Worm (Caenorhabditis elegans) whole organism, L4 larva: ENCODE results near the gene E01G4.6.

ENCODE experiments used
- D1046.2 ChIP-seq: fragments of 200-800 bp; sonication (Bioruptor generic); IDR thresholded peaks from 2 replicates; pipeline ENCODE4 v1.3.6; 2022; ENCODE audit warnings: missing genetic modification characterization, missing compliant biosample characterization
- F10B5.3 ChIP-seq: sonication (generic microtip); optimal IDR thresholded peaks from 2 replicates; lab custom pipeline; 2016; ENCODE audit warnings: mild to moderate bottlenecking, missing genetic modification characterization, missing compliant biosample characterization
- F37D6.2 ChIP-seq: sonication (generic microtip); optimal IDR thresholded peaks from 2 replicates; lab custom pipeline; 2016; ENCODE audit warnings: mild to moderate bottlenecking, missing genetic modification characterization, missing compliant biosample characterization
- F44E2.7 ChIP-seq: fragments of 200-800 bp; sonication (Bioruptor generic); IDR thresholded peaks from 2 replicates; pipeline ENCODE4 v2.1.2; 2022; ENCODE audit warnings: missing genetic modification characterization, missing compliant biosample characterization
- T20F7.1 ChIP-seq: fragments of 200-800 bp; sonication (Bioruptor generic); optimal IDR thresholded peaks from 2 replicates; lab custom pipeline; 2018; ENCODE audit warnings: mild to moderate bottlenecking, missing genetic modification characterization, missing compliant biosample characterization
- Y105C5A.15 ChIP-seq: fragments of 200-800 bp; sonication (Bioruptor generic); IDR thresholded peaks from 2 replicates; pipeline ENCODE4 v1.3.6; 2022; ENCODE audit warnings: missing genetic modification characterization, missing compliant biosample characterization
- Y48G9A.11 ChIP-seq: fragments of 200-800 bp; sonication (Bioruptor generic); IDR thresholded peaks from 2 replicates; pipeline ENCODE4 v1.3.6; 2022; ENCODE audit warnings: missing genetic modification reagents, missing genetic modification characterization, missing compliant biosample characterization
- Y5F2A.4 ChIP-seq: fragments of 200-800 bp; sonication (Bioruptor generic); optimal IDR thresholded peaks from 2 replicates; lab custom pipeline; 2018; ENCODE audit warnings: mild to moderate bottlenecking, missing genetic modification characterization, missing compliant biosample characterization
- ZK337.2 ChIP-seq: fragments of 200-800 bp; sonication (Bioruptor generic); IDR thresholded peaks from 2 replicates; pipeline ENCODE4 v1.3.6; 2022; ENCODE audit warnings: missing genetic modification reagents, missing genetic modification characterization, missing compliant biosample characterization
- ZK546.5 ChIP-seq, 2 experiments: sonication (generic microtip); optimal IDR thresholded peaks; 2 replicates each; lab custom pipeline; 2017; ENCODE audit warnings: missing biosample characterization in 2 of 2, missing genetic modification characterization in 2 of 2
- aha-1 ChIP-seq: fragments of 150-350 bp; peaks from one replicate; lab custom pipeline; 2014; ENCODE audit warnings: missing biosample characterization, missing genetic modification characterization
- arid-1 ChIP-seq: fragments of 200-800 bp; sonication (Bioruptor generic); conservative IDR thresholded peaks from 2 replicates; pipeline ENCODE4 v1.3.6; 2022; ENCODE audit warnings: missing genetic modification reagents, missing genetic modification characterization, missing compliant biosample characterization
- attf-4 ChIP-seq: sonication (generic microtip); optimal IDR thresholded peaks from 3 replicates; lab custom pipeline; 2017; ENCODE audit warnings: missing biosample characterization, missing genetic modification characterization
- ceh-44 ChIP-seq: fragments of 200-800 bp; sonication (Bioruptor generic); IDR thresholded peaks from 2 replicates; pipeline ENCODE4 v1.3.6; 2022; ENCODE audit warnings: missing genetic modification reagents, missing genetic modification characterization, missing compliant biosample characterization
- ceh-62 ChIP-seq: sonication (generic microtip); optimal IDR thresholded peaks from 2 replicates; lab custom pipeline; 2017; ENCODE audit warnings: missing biosample characterization, missing genetic modification characterization
- cey-2 ChIP-seq: sonication (generic microtip); optimal IDR thresholded peaks from 3 replicates; lab custom pipeline; 2017; ENCODE audit warnings: missing genetic modification characterization, mild to moderate bottlenecking, missing compliant biosample characterization, antibody characterized with exemption, borderline replicate concordance; ENCODE audit not compliant: insufficient read depth
- dmd-8 ChIP-seq: fragments of 200-800 bp; sonication (Bioruptor generic); IDR thresholded peaks from 2 replicates; pipeline ENCODE4 v1.3.6; 2022; ENCODE audit warnings: missing genetic modification characterization, missing compliant biosample characterization
- dmd-9 ChIP-seq: fragments of 200-800 bp; sonication (Bioruptor generic); IDR thresholded peaks from 2 replicates; pipeline ENCODE4 v1.3.6; 2022; ENCODE audit warnings: missing genetic modification reagents, missing genetic modification characterization, missing compliant biosample characterization
- dve-1 ChIP-seq: sonication (generic microtip); optimal IDR thresholded peaks from 2 replicates; lab custom pipeline; 2017; ENCODE audit warnings: antibody characterized with exemption, mild to moderate bottlenecking, missing genetic modification characterization, missing compliant biosample characterization; ENCODE audit not compliant: insufficient read depth
- egl-27 ChIP-seq: sonication (generic microtip); optimal IDR thresholded peaks from 3 replicates; lab custom pipeline; 2017; ENCODE audit warnings: missing biosample characterization, missing genetic modification reagents, missing genetic modification characterization
- fkh-10 ChIP-seq: fragments of 150-350 bp; optimal IDR thresholded peaks from 2 replicates; lab custom pipeline; 2014; ENCODE audit warnings: missing biosample characterization, missing genetic modification reagents, missing genetic modification characterization
- gei-8 ChIP-seq: fragments of 200-800 bp; sonication (Bioruptor generic); optimal IDR thresholded peaks from 2 replicates; lab custom pipeline; 2018; ENCODE audit warnings: mild to moderate bottlenecking, missing genetic modification characterization, missing compliant biosample characterization
- hmg-1.1 ChIP-seq: fragments of 200-800 bp; sonication (Bioruptor generic); IDR thresholded peaks from 2 replicates; pipeline ENCODE4 v1.3.6; 2022; ENCODE audit warnings: missing genetic modification reagents, missing genetic modification characterization, missing compliant biosample characterization
- jun-1 ChIP-seq: fragments of 150-350 bp; optimal IDR thresholded peaks from 2 replicates; lab custom pipeline; 2014; ENCODE audit warnings: missing biosample characterization, missing genetic modification reagents, missing genetic modification characterization
- lin-39 ChIP-seq: fragments of 150-350 bp; optimal IDR thresholded peaks from 2 replicates; lab custom pipeline; 2014; ENCODE audit warnings: missing biosample characterization, missing genetic modification reagents, missing genetic modification characterization
- lir-3 ChIP-seq: sonication (generic microtip); optimal IDR thresholded peaks from 2 replicates; lab custom pipeline; 2016; ENCODE audit warnings: mild to moderate bottlenecking, missing genetic modification characterization, missing compliant biosample characterization
- lsy-2 ChIP-seq, 2 experiments: fragments of 150-350 bp in 1 of 2; sonication (generic microtip) in 1 of 2; optimal IDR thresholded peaks; 2 replicates each; lab custom pipeline; 2014 to 2017; ENCODE audit warnings: missing biosample characterization in 2 of 2, missing genetic modification characterization in 2 of 2
- madf-5 ChIP-seq, 2 experiments: fragments of 200-800 bp; sonication (Bioruptor generic); IDR thresholded peaks; 2 replicates each; pipeline ENCODE4 v1.3.6; 2022; ENCODE audit warnings: missing compliant biosample characterization in 2 of 2, missing genetic modification characterization in 2 of 2
- madf-9 ChIP-seq: fragments of 200-800 bp; sonication (Bioruptor generic); conservative IDR thresholded peaks from 2 replicates; pipeline ENCODE4 v1.3.6; 2022; ENCODE audit warnings: missing genetic modification reagents, missing genetic modification characterization, missing compliant biosample characterization
- mdl-1 ChIP-seq, 2 experiments: fragments of 150-350 bp in 1 of 2; sonication (generic microtip) in 1 of 2; optimal IDR thresholded peaks; 2 replicates each; lab custom pipeline; 2014 to 2017; ENCODE audit warnings: missing biosample characterization in 2 of 2, missing genetic modification characterization in 2 of 2
- mes-2 ChIP-seq: sonication (generic microtip); optimal IDR thresholded peaks from 2 replicates; lab custom pipeline; 2016; ENCODE audit warnings: missing genotype, mild to moderate bottlenecking, missing genetic modification characterization, missing compliant biosample characterization; ENCODE audit not compliant: poor library complexity, severe bottlenecking
- mxl-3 ChIP-seq: fragments of 200-800 bp; sonication (Bioruptor generic); optimal IDR thresholded peaks from 2 replicates; lab custom pipeline; 2018; ENCODE audit warnings: mild to moderate bottlenecking, missing genetic modification characterization, missing compliant biosample characterization
- nhr-10 ChIP-seq: fragments of 150-350 bp; optimal IDR thresholded peaks from 2 replicates; lab custom pipeline; 2014; ENCODE audit warnings: missing biosample characterization, missing genetic modification characterization
- nhr-237 ChIP-seq: sonication (generic microtip); optimal IDR thresholded peaks from 2 replicates; lab custom pipeline; 2017; ENCODE audit warnings: missing biosample characterization, missing genetic modification characterization
- nhr-48 ChIP-seq: sonication (generic microtip); optimal IDR thresholded peaks from 2 replicates; lab custom pipeline; 2016; ENCODE audit warnings: mild to moderate bottlenecking, missing genetic modification characterization, missing compliant biosample characterization
- nhr-77 ChIP-seq: fragments of 150-350 bp; optimal IDR thresholded peaks from 2 replicates; lab custom pipeline; 2014; ENCODE audit warnings: missing biosample characterization, missing genetic modification characterization
- rbr-2 ChIP-seq: sonication (generic microtip); optimal IDR thresholded peaks from 2 replicates; lab custom pipeline; 2016; ENCODE audit warnings: missing genotype, missing genetic modification characterization, missing compliant biosample characterization
- saeg-2 ChIP-seq: fragments of 200-800 bp; sonication (Bioruptor generic); IDR thresholded peaks from 2 replicates; pipeline ENCODE4 v1.3.6; 2022; ENCODE audit warnings: missing genetic modification reagents, missing genetic modification characterization, missing compliant biosample characterization
- sdz-12 ChIP-seq: fragments of 200-800 bp; sonication (Bioruptor generic); optimal IDR thresholded peaks from 2 replicates; lab custom pipeline; 2018; ENCODE audit warnings: mild to moderate bottlenecking, missing genetic modification characterization, missing compliant biosample characterization
- set-16 ChIP-seq: fragments of 200-800 bp; sonication (Bioruptor generic); IDR thresholded peaks from 2 replicates; pipeline ENCODE4 v1.3.6; 2022; ENCODE audit warnings: missing genetic modification reagents, missing genetic modification characterization, missing compliant biosample characterization
- skn-1 ChIP-seq: fragments of 150-350 bp; optimal IDR thresholded peaks from 2 replicates; lab custom pipeline; 2014; ENCODE audit warnings: missing biosample characterization, missing genetic modification characterization
- snpc-1.2 ChIP-seq: fragments of 200-800 bp; sonication (Bioruptor generic); IDR thresholded peaks from 2 replicates; pipeline ENCODE4 v1.3.6; 2022; ENCODE audit warnings: missing genetic modification reagents, missing genetic modification characterization, missing compliant biosample characterization
- snpc-4 ChIP-seq: fragments of 150-350 bp; optimal IDR thresholded peaks from 2 replicates; lab custom pipeline; 2014; ENCODE audit warnings: missing biosample characterization, missing genetic modification characterization
- tag-97 ChIP-seq: fragments of 200-800 bp; sonication (Bioruptor generic); IDR thresholded peaks from 2 replicates; pipeline ENCODE4 v1.3.6; 2022; ENCODE audit warnings: missing genetic modification characterization, missing compliant biosample characterization
- tra-1 ChIP-seq: fragments of 200-800 bp; sonication (Bioruptor generic); IDR thresholded peaks from 2 replicates; pipeline ENCODE4 v1.3.6; 2022; ENCODE audit warnings: missing genetic modification reagents, missing genetic modification characterization, missing compliant biosample characterization
- unc-62 ChIP-seq, 3 experiments: fragments of 150-350 bp in 1 of 3; sonication (generic microtip); optimal IDR thresholded peaks in 2 of 3; peaks in 1 of 3; 1 replicate in 1 of 3; 2 replicates in 2 of 3; lab custom pipeline; 2014 to 2017; ENCODE audit warnings: missing biosample characterization in 3 of 3, missing genetic modification characterization in 3 of 3, missing genetic modification reagents in 3 of 3, missing genotype in 1 of 3
- vab-7 ChIP-seq: fragments of 200-800 bp; sonication (Bioruptor generic); IDR thresholded peaks from 2 replicates; pipeline ENCODE4 v1.3.6; 2022; ENCODE audit warnings: missing genetic modification reagents, missing genetic modification characterization, missing compliant biosample characterization
- zip-11 ChIP-seq: fragments of 200-800 bp; sonication (Bioruptor generic); IDR thresholded peaks from 2 replicates; pipeline ENCODE4 v1.3.6; 2022; ENCODE audit warnings: missing genetic modification characterization, missing compliant biosample characterization
- ztf-7 ChIP-seq: fragments of 150-350 bp; optimal IDR thresholded peaks from 2 replicates; lab custom pipeline; 2014; ENCODE audit warnings: missing biosample characterization, missing genetic modification characterization

The E01G4.6 gene

DNA sequence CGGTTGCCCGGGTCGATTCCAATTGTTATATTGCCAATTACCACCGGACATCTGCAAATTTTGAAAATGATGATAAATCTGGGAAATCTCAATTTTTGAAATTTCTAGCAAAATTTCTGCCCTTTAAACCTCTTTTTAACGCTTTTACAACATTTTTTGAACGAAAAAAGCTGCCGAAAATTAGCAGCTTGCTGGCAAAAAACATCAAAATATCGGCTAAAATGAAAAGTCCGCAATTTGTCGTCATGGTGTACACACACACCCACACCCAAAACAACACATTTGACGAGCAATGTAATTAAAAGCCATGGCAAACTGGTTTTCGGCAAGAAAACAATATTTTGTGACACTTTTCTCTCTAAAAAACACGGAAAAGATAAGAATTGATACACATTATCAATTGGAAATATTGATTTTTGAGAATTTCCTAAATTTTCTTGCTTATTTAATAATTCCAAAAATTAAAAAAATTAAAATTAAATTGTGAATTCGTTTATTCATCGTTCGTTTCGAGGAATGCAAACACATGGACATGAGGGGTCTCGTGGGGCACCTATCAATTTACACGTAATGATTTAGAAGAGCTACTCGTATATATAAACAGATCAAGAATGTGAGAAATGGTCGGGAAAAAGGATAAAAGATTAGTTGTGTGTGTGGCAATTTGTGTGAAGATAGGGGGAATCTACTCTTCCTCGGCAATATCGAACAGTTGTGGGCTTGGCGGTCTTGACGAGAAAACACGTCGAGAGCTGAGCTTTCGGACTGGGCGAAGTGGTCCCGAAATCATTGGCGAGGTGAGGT is 21.4 kb upstream of the E01G4.6 start, which contains the start of gene pqn-27 (continued):
- TF ChIP-seq mes-2, result peak; percentile 70
- TF ChIP-seq rbr-2 (tag; lab: Kevin White, UChicago), result peak; percentile 57
- TF ChIP-seq dve-1 (tag; lab: Kevin White, UChicago), result peak; percentile 81
- TF ChIP-seq sdz-12, result peak; percentile 2
- no peak for TF ChIP-seq ceh-44 (GFP tag; lab: Robert Waterston, UW)
- TF ChIP-seq madf-5 (GFP tag; IDR thresholded peaks at IDR 0.05; lab: Robert Waterston, UW), result no peak
- no peak for TF ChIP-seq ZK546.5 (tag; optimal IDR thresholded peaks at IDR 0.05; lab: Kevin White, UChicago)
- TF ChIP-seq mdl-1 (tag; optimal IDR thresholded peaks at IDR 0.05; lab: Kevin White, UChicago), result peak in 1 of 2 experiments; percentile 61
- TF ChIP-seq dmd-8 (GFP tag; lab: Robert Waterston, UW), result no peak; the same call in 1 of the 2 replicates
- TF ChIP-seq jun-1 (tag; lab: Kevin White, UChicago), result peak; percentile 1
- no peak for TF ChIP-seq Y5F2A.4
- TF ChIP-seq mxl-3 (GFP tag; lab: Kevin White, UChicago), result peak; percentile 72
- TF ChIP-seq arid-1, result no peak; the same call in 1 of the 2 replicates
- peak in 1 of 2 experiments; percentile 93 for TF ChIP-seq unc-62 (GFP tag; optimal IDR thresholded peaks at IDR 0.05 in 1 of 2; lab: Kevin White, UChicago)
- TF ChIP-seq unc-62 (tag; optimal IDR thresholded peaks at IDR 0.05; lab: Kevin White, UChicago), result no peak
- peak; percentile 68 for TF ChIP-seq saeg-2 (GFP tag; lab: Robert Waterston, UW)
- TF ChIP-seq lir-3 (tag; lab: Kevin White, UChicago), result no peak
- no peak for TF ChIP-seq tra-1
- TF ChIP-seq fkh-10 (GFP tag; lab: Kevin White, UChicago), result no peak
- peak in 1 of 2 experiments; percentile 88 for TF ChIP-seq lsy-2 (tag; optimal IDR thresholded peaks at IDR 0.05; lab: Kevin White, UChicago)
- no peak for TF ChIP-seq F10B5.3 (tag; lab: Kevin White, UChicago)
- no peak for TF ChIP-seq madf-9 (GFP tag; lab: Robert Waterston, UW)
- no peak for TF ChIP-seq attf-4 (tag; lab: Kevin White, UChicago)
- TF ChIP-seq nhr-77 (tag; lab: Kevin White, UChicago), result peak; percentile 75
- TF ChIP-seq nhr-48 (tag; lab: Kevin White, UChicago), result peak; percentile 72
- peak; percentile 40 for TF ChIP-seq ztf-7
- no peak for TF ChIP-seq zip-11 (GFP tag; lab: Robert Waterston, UW)
- TF ChIP-seq vab-7 (GFP tag; lab: Robert Waterston, UW), result 0 out of 2 replicates have a peak, but pooled peaks have one; percentile 20
- TF ChIP-seq snpc-4 (tag; lab: Kevin White, UChicago), result no peak
- no peak; the same call in 1 of the 2 replicates for TF ChIP-seq set-16
- no peak for TF ChIP-seq nhr-10 (tag; lab: Kevin White, UChicago)
- TF ChIP-seq dmd-9 (GFP tag; lab: Robert Waterston, UW), result no peak
- no peak for TF ChIP-seq Y48G9A.11 (GFP tag; lab: Robert Waterston, UW)
- no peak for TF ChIP-seq F37D6.2 (tag; lab: Kevin White, UChicago)
- TF ChIP-seq T20F7.1, result no peak
- 0 out of 2 replicates have a peak, but pooled peaks have one; percentile 56 for TF ChIP-seq snpc-1.2 (GFP tag; lab: Robert Waterston, UW)
- TF ChIP-seq egl-27 (tag; lab: Kevin White, UChicago), result no peak
- TF ChIP-seq cey-2, result peak; percentile 22
- TF ChIP-seq aha-1 (tag; lab: Kevin White, UChicago), result peak; percentile 91
- TF ChIP-seq ZK337.2, result 0 out of 2 replicates have a peak, but pooled peaks have one; percentile 30
- no peak for TF ChIP-seq skn-1 (tag; lab: Kevin White, UChicago)
- TF ChIP-seq F44E2.7, result no peak
- TF ChIP-seq Y105C5A.15, result no peak
- no peak for TF ChIP-seq tag-97 (GFP tag; lab: Robert Waterston, UW)
- TF ChIP-seq gei-8, result peak; percentile 47
- TF ChIP-seq nhr-237 (tag; lab: Kevin White, UChicago), result no peak
- no peak for TF ChIP-seq ceh-62
- peak; percentile 43 for TF ChIP-seq hmg-1.1 (GFP tag; lab: Robert Waterston, UW)
- TF ChIP-seq D1046.2 (GFP tag; lab: Robert Waterston, UW), result no peak
- TF ChIP-seq lin-39, result no peak
